Fruit fly (Drosophila melanogaster): ENCODE measurements around the gene CG31715.
A peak's percentile ranks its signal among the peaks of the same experiment; 100 is the strongest.

Gene CG31715

dm6 chr2L:10381890-10382450 is 40.6 kb downstream of the CG31715 start, which contains the start of gene CG5096:
Gene CG5096 (plus strand): TSS chr2L:10382263.
- peak; percentile 85 for TF ChIP-seq B-H1 (GFP tag; IDR thresholded peaks at IDR 0.05)
- peak; percentile 81 for TF ChIP-seq CG7556 (GFP tag; optimal IDR thresholded peaks at IDR 0.05)
- peak; percentile 2 for TF ChIP-seq CG4282 (GFP tag; optimal IDR thresholded peaks at IDR 0.05)
- peak; percentile 69 for TF ChIP-seq eyg (GFP tag; optimal IDR thresholded peaks at IDR 0.05)
- no peak for TF ChIP-seq CG43689 (GFP tag; IDR thresholded peaks at IDR 0.05)
- peak; percentile 86 for TF ChIP-seq CG17568 (GFP tag; optimal IDR thresholded peaks at IDR 0.05)
- TF ChIP-seq CG12155 (GFP tag; optimal IDR thresholded peaks at IDR 0.05) = peak; percentile 82
- peak; percentile 47 for TF ChIP-seq slp2 (GFP tag; optimal IDR thresholded peaks at IDR 0.05)
- peak; percentile 71 for TF ChIP-seq klu (GFP tag; IDR thresholded peaks at IDR 0.05)
- TF ChIP-seq CG5953 (GFP tag; IDR thresholded peaks at IDR 0.05) = peak; percentile 82
- peak; percentile 27 for TF ChIP-seq corto (GFP tag; optimal IDR thresholded peaks at IDR 0.05)
- peak; percentile 69 for TF ChIP-seq Nf-YC (tag; optimal IDR thresholded peaks at IDR 0.05)
- TF ChIP-seq crp (GFP tag; optimal IDR thresholded peaks at IDR 0.05) = peak in 1 of 2 experiments; percentile 37
- no peak for TF ChIP-seq CG11560 (tag; IDR thresholded peaks at IDR 0.05)
- no peak for TF ChIP-seq ato (GFP tag; IDR thresholded peaks at IDR 0.05; ENCODE audit: partially characterized antibody)
- TF ChIP-seq hbn (GFP tag; IDR thresholded peaks at IDR 0.05; ENCODE audit: partially characterized antibody) = no peak
- no peak for TF ChIP-seq Stat92E (GFP tag; optimal IDR thresholded peaks at IDR 0.05)
- TF ChIP-seq ken (GFP tag; IDR thresholded peaks at IDR 0.05) = peak; percentile 81; the same call in 2 of the 3 replicates
- TF ChIP-seq D (optimal IDR thresholded peaks at IDR 0.05) = no peak
- peak; percentile 64 for TF ChIP-seq D (GFP tag; optimal IDR thresholded peaks at IDR 0.05)
- peak; percentile 84 for TF ChIP-seq fd96Cb (tag; optimal IDR thresholded peaks at IDR 0.05)
- peak; percentile 88 for TF ChIP-seq E2f1 (GFP tag; IDR thresholded peaks at IDR 0.05)
- no peak for TF ChIP-seq nom (GFP tag; optimal IDR thresholded peaks at IDR 0.05)
- peak; percentile 77 for TF ChIP-seq ERR (GFP tag; optimal IDR thresholded peaks at IDR 0.05)
- TF ChIP-seq sim (GFP tag; IDR thresholded peaks at IDR 0.05) = peak; percentile 70; the same call in 1 of the 2 replicates
- TF ChIP-seq ewg (GFP tag; optimal IDR thresholded peaks at IDR 0.05) = peak; percentile 64
- TF ChIP-seq H2.0 (GFP tag; IDR thresholded peaks at IDR 0.05) = peak; percentile 79
- no peak for TF ChIP-seq CG6791 (GFP tag; IDR thresholded peaks at IDR 0.05; ENCODE audit: partially characterized antibody)
- peak; percentile 18 for TF ChIP-seq shn (GFP tag; optimal IDR thresholded peaks at IDR 0.05)
- peak; percentile 84 for TF ChIP-seq nau (GFP tag; optimal IDR thresholded peaks at IDR 0.05)
- TF ChIP-seq CG13123 (GFP tag; optimal IDR thresholded peaks at IDR 0.05) = peak; percentile 71
- TF ChIP-seq CG10274 (GFP tag; optimal IDR thresholded peaks at IDR 0.05) = peak; percentile 46
- TF ChIP-seq dpn (GFP tag; optimal IDR thresholded peaks at IDR 0.05) = peak; percentile 80 to 82
- TF ChIP-seq zfh1 (GFP tag; IDR thresholded peaks at IDR 0.05) = peak; percentile 87
- peak; percentile 71 for TF ChIP-seq CG31365 (tag; optimal IDR thresholded peaks at IDR 0.05)
- TF ChIP-seq CG14050 (GFP tag; IDR thresholded peaks at IDR 0.05) = peak; percentile 87
- TF ChIP-seq Fer1 (GFP tag; optimal IDR thresholded peaks at IDR 0.05) = peak; percentile 95
- no peak for TF ChIP-seq CG34224 (GFP tag; IDR thresholded peaks at IDR 0.05; ENCODE audit: partially characterized antibody)
- no peak for TF ChIP-seq Hr39 (optimal IDR thresholded peaks at IDR 0.05)
- TF ChIP-seq HLHmδ (GFP tag; optimal IDR thresholded peaks at IDR 0.05) = no peak
- peak; percentile 84 for TF ChIP-seq ap (GFP tag; IDR thresholded peaks at IDR 0.05)
- peak; percentile 65 for TF ChIP-seq tx (GFP tag; optimal IDR thresholded peaks at IDR 0.05)
- TF ChIP-seq wor (GFP tag; IDR thresholded peaks at IDR 0.05) = peak; percentile 76
- TF ChIP-seq schlank (tag; optimal IDR thresholded peaks at IDR 0.05) = peak; percentile 84
- TF ChIP-seq Tbp (GFP tag; optimal IDR thresholded peaks at IDR 0.05) = no peak
- peak; percentile 93 for TF ChIP-seq caup (GFP tag; optimal IDR thresholded peaks at IDR 0.05; ENCODE audit: severe bottlenecking)
- TF ChIP-seq CG11723 (GFP tag; optimal IDR thresholded peaks at IDR 0.05) = peak; percentile 70
- TF ChIP-seq CG8290 (GFP tag; optimal IDR thresholded peaks at IDR 0.05) = no peak
- TF ChIP-seq CG8290 (tag; optimal IDR thresholded peaks at IDR 0.05) = peak in 1 of 2 experiments; percentile 92
- peak; percentile 88 for TF ChIP-seq Aef1 (GFP tag; IDR thresholded peaks at IDR 0.05)
- peak; percentile 82 for TF ChIP-seq nerfin-1 (tag; optimal IDR thresholded peaks at IDR 0.05)
